Fruit fly (Drosophila melanogaster): Measurements from ENCODE around the gene Set.

Set gene

dm6 chr3R:15246601-15247000 is 16.8 kb upstream of the Set start:
- TF ChIP-seq CG9948 (tag; optimal IDR thresholded peaks at IDR 0.05) = no peak
- TF ChIP-seq CG12605 (GFP tag; IDR thresholded peaks at IDR 0.05) = no peak
- TF ChIP-seq CG8159 (tag; optimal IDR thresholded peaks at IDR 0.05) = peak; percentile 48

dm6 chr3R:15249037-15249436 is 14.3 kb upstream of the Set start, which contains the start of gene Amt:
Gene Amt, minus strand, starts transcription at chr3R:15249137.
- TF ChIP-seq CG8159 (tag; optimal IDR thresholded peaks at IDR 0.05) (no peak), CG12605 (GFP tag; IDR thresholded peaks at IDR 0.05) (no peak), EcR (GFP tag; optimal IDR thresholded peaks at IDR 0.05) (no peak), CG13204 (GFP tag; optimal IDR thresholded peaks at IDR 0.05) (no peak), CG10348 (GFP tag; IDR thresholded peaks at IDR 0.05) (no peak), CG32121 (GFP tag; IDR thresholded peaks at IDR 0.05) (no peak), Snoo (tag; optimal IDR thresholded peaks at IDR 0.05) (no peak)

- TF ChIP-seq CG14655 (GFP tag; optimal IDR thresholded peaks at IDR 0.05) (no peak), CG10348 (GFP tag; IDR thresholded peaks at IDR 0.05) (no peak), CG9948 (tag; optimal IDR thresholded peaks at IDR 0.05) (no peak), CG32121 (GFP tag; IDR thresholded peaks at IDR 0.05) (no peak), Snoo (tag; optimal IDR thresholded peaks at IDR 0.05) (no peak), fd96Ca (GFP tag; IDR thresholded peaks at IDR 0.05) (no peak)
Observed at dm6 chr3R:15249735-15250134, 13.6 kb upstream of the Set start, which contains the start of gene CG42404. Gene CG42404, plus strand, starts transcription at chr3R:15250094.

dm6 chr3R:15250454-15250853 is 12.9 kb upstream of the Set start:
- no peak for TF ChIP-seq CG14655 (GFP tag; optimal IDR thresholded peaks at IDR 0.05)
- TF ChIP-seq CG8301 (tag; optimal IDR thresholded peaks at IDR 0.05) = no peak
- peak; percentile 81 for TF ChIP-seq Ets98B (GFP tag; IDR thresholded peaks at IDR 0.05)
- TF ChIP-seq rn (GFP tag; IDR thresholded peaks at IDR 0.05) = peak; percentile 56
- no peak for TF ChIP-seq CG13204 (GFP tag; optimal IDR thresholded peaks at IDR 0.05)
- peak; percentile 60 for TF ChIP-seq CG12605 (GFP tag; IDR thresholded peaks at IDR 0.05)
- no peak for TF ChIP-seq CG9948 (tag; optimal IDR thresholded peaks at IDR 0.05)
- peak; percentile 67 for TF ChIP-seq fd96Ca (GFP tag; IDR thresholded peaks at IDR 0.05)
- TF ChIP-seq CG10348 (GFP tag; IDR thresholded peaks at IDR 0.05) = no peak
- peak; percentile 62 for TF ChIP-seq CG8159 (tag; optimal IDR thresholded peaks at IDR 0.05)
- TF ChIP-seq D1 (tag; optimal IDR thresholded peaks at IDR 0.05) = no peak
- TF ChIP-seq Pif1A (GFP tag; optimal IDR thresholded peaks at IDR 0.05) = no peak
- peak; percentile 70 for TF ChIP-seq CG32121 (GFP tag; IDR thresholded peaks at IDR 0.05)
- TF ChIP-seq Pif1B (GFP tag; optimal IDR thresholded peaks at IDR 0.05) = no peak
- no peak for TF ChIP-seq EcR (GFP tag; optimal IDR thresholded peaks at IDR 0.05)
- TF ChIP-seq gl (tag; optimal IDR thresholded peaks at IDR 0.05) = no peak
- no peak for TF ChIP-seq CG17806 (tag; optimal IDR thresholded peaks at IDR 0.05)
- TF ChIP-seq CG4496 (GFP tag; IDR thresholded peaks at IDR 0.05) = peak; percentile 72; the same call in 2 of the 3 replicates
- peak; percentile 74 for TF ChIP-seq CG15710 (tag; optimal IDR thresholded peaks at IDR 0.05)
- TF ChIP-seq CG34367 (tag; optimal IDR thresholded peaks at IDR 0.05) = peak; percentile 40
- TF ChIP-seq Snoo (tag; optimal IDR thresholded peaks at IDR 0.05) = no peak

- TF ChIP-seq Pif1A (GFP tag; optimal IDR thresholded peaks at IDR 0.05) = no peak
- TF ChIP-seq CG32121 (GFP tag; IDR thresholded peaks at IDR 0.05) = no peak
Observed at dm6 chr3R:15263946-15264345, 594 bp downstream of the Set start.

dm6 chr3R:15265406-15266040 is 2.2 kb downstream of the Set start, which contains the start of gene ATPsynO:
Gene ATPsynO, plus strand, starts transcription at chr3R:15265591.
- TF ChIP-seq Pif1B (GFP tag; optimal IDR thresholded peaks at IDR 0.05) (no peak), CG9948 (tag; optimal IDR thresholded peaks at IDR 0.05) (no peak), CG34367 (tag; optimal IDR thresholded peaks at IDR 0.05) (no peak), CG10348 (GFP tag; IDR thresholded peaks at IDR 0.05) (no peak), rn (GFP tag; IDR thresholded peaks at IDR 0.05) (no peak), CG12605 (GFP tag; IDR thresholded peaks at IDR 0.05) (no peak), gl (tag; optimal IDR thresholded peaks at IDR 0.05) (no peak), EcR (GFP tag; optimal IDR thresholded peaks at IDR 0.05) (no peak), CG8301 (tag; optimal IDR thresholded peaks at IDR 0.05) (no peak), Ets98B (GFP tag; IDR thresholded peaks at IDR 0.05) (no peak), CG32121 (GFP tag; IDR thresholded peaks at IDR 0.05) (no peak), CG8159 (tag; optimal IDR thresholded peaks at IDR 0.05) (no peak), Snoo (tag; optimal IDR thresholded peaks at IDR 0.05) (no peak), CG14655 (GFP tag; optimal IDR thresholded peaks at IDR 0.05) (no peak), D1 (tag; optimal IDR thresholded peaks at IDR 0.05) (no peak), CG13204 (GFP tag; optimal IDR thresholded peaks at IDR 0.05) (no peak), Pif1A (GFP tag; optimal IDR thresholded peaks at IDR 0.05) (no peak)

dm6 chr3R:15268426-15268825 is 5.1 kb downstream of the Set start, which contains the start of the genes CG14864 and Zip88E:
Gene CG14864, minus strand, starts transcription at chr3R:15268538.
Gene Zip88E, plus strand, starts transcription at chr3R:15268662.
- TF ChIP-seq Pif1A (GFP tag; optimal IDR thresholded peaks at IDR 0.05) (no peak), CG10348 (GFP tag; IDR thresholded peaks at IDR 0.05) (no peak), CG8159 (tag; optimal IDR thresholded peaks at IDR 0.05) (no peak), CG9948 (tag; optimal IDR thresholded peaks at IDR 0.05) (no peak), Ets98B (GFP tag; IDR thresholded peaks at IDR 0.05) (no peak), CG17806 (tag; optimal IDR thresholded peaks at IDR 0.05) (no peak), CG8301 (tag; optimal IDR thresholded peaks at IDR 0.05) (no peak), Snoo (tag; optimal IDR thresholded peaks at IDR 0.05) (no peak), gl (tag; optimal IDR thresholded peaks at IDR 0.05) (no peak), rn (GFP tag; IDR thresholded peaks at IDR 0.05) (no peak), CG14655 (GFP tag; optimal IDR thresholded peaks at IDR 0.05) (no peak), CG12605 (GFP tag; IDR thresholded peaks at IDR 0.05) (no peak), CG13204 (GFP tag; optimal IDR thresholded peaks at IDR 0.05) (no peak), Pif1B (GFP tag; optimal IDR thresholded peaks at IDR 0.05) (no peak), CG15710 (tag; optimal IDR thresholded peaks at IDR 0.05) (no peak)
